Fruit fly (Drosophila melanogaster) whole organism, wandering third instar larva: ENCODE results near the gene CG9628.

Experiments used
- Dif ChIP-seq: fragments of 200-275, 200-300 bp; sonication (Bioruptor generic); optimal IDR thresholded peaks from 2 replicates; lab custom pipeline; 2018; ENCODE audit warnings: missing biosample characterization, missing genetic modification characterization; ENCODE audit not compliant: partially characterized antibody
- Hnf4 ChIP-seq: fragments of 200-800 bp; sonication (Bioruptor generic); optimal IDR thresholded peaks from 2 replicates; lab custom pipeline; 2016; ENCODE audit warnings: missing biosample characterization, mild to moderate bottlenecking, missing genetic modification characterization
- Mio ChIP-seq: sonication (Bioruptor generic); optimal IDR thresholded peaks from 2 replicates; lab custom pipeline; 2016; ENCODE audit warnings: missing biosample characterization, missing genetic modification characterization
- Rel ChIP-seq, 2 experiments: fragments of 200-800 bp; sonication (Bioruptor generic) in 1 of 2; optimal IDR thresholded peaks; 2 replicates in 1 of 2; 3 replicates in 1 of 2; lab custom pipeline; 2016 to 2019; ENCODE audit warnings: mild to moderate bottlenecking in 2 of 2, missing biosample characterization in 2 of 2, missing genetic modification characterization in 2 of 2, moderate library complexity in 1 of 2
- Sp1 ChIP-seq: fragments of 200-800 bp; sonication (Bioruptor generic); optimal IDR thresholded peaks from 3 replicates; lab custom pipeline; 2019; ENCODE audit warnings: missing biosample characterization, mild to moderate bottlenecking, missing genetic modification characterization, moderate library complexity
- br ChIP-seq: fragments of 200-800 bp; sonication (Bioruptor generic); optimal IDR thresholded peaks from 2 replicates; lab custom pipeline; 2016; ENCODE audit warnings: missing biosample characterization, missing genetic modification characterization
- foxo ChIP-seq, 2 experiments: fragments of 200-800 bp; sonication (Bioruptor generic); optimal IDR thresholded peaks; 2 replicates in 1 of 2; 3 replicates in 1 of 2; lab custom pipeline; 2016 to 2017; ENCODE audit warnings: missing biosample characterization in 2 of 2, missing genetic modification characterization in 2 of 2
- fru ChIP-seq: fragments of 200-800 bp; sonication (Bioruptor generic); optimal IDR thresholded peaks from 3 replicates; lab custom pipeline; 2016; ENCODE audit warnings: missing biosample characterization, mild to moderate bottlenecking, missing genetic modification characterization
- h ChIP-seq: fragments of 200-800 bp; sonication (Bioruptor generic); optimal IDR thresholded peaks from 3 replicates; lab custom pipeline; 2016; ENCODE audit warnings: missing biosample characterization, mild to moderate bottlenecking, missing genetic modification characterization
- lola ChIP-seq: fragments of >200 bp; optimal IDR thresholded peaks from 2 replicates; lab custom pipeline; 2017; ENCODE audit warnings: missing biosample characterization, missing genetic modification characterization
- psq ChIP-seq: fragments of 200-800 bp; sonication (Bioruptor generic); optimal IDR thresholded peaks from 3 replicates; lab custom pipeline; 2017; ENCODE audit warnings: missing biosample characterization, mild to moderate bottlenecking, missing genetic modification characterization, moderate library complexity
- sv ChIP-seq: fragments of 200-800 bp; sonication (Bioruptor generic); optimal IDR thresholded peaks from 3 replicates; lab custom pipeline; 2016; ENCODE audit warnings: missing biosample characterization, missing genetic modification characterization
- usp ChIP-seq: fragments of >200 bp; optimal IDR thresholded peaks from 2 replicates; lab custom pipeline; 2017; ENCODE audit warnings: missing biosample characterization, missing genetic modification characterization
- woc ChIP-seq: sonication (Bioruptor generic); optimal IDR thresholded peaks from 2 replicates; lab custom pipeline; 2016; ENCODE audit warnings: missing biosample characterization, mild to moderate bottlenecking, missing genetic modification characterization

dm6 chr3L:14645120-14645519 lies 22.5 kb downstream of the CG9628 start:
- TF ChIP-seq woc (GFP tag; lab: Kevin White, UChicago): no peak
- no peak for TF ChIP-seq psq
- no peak for TF ChIP-seq Rel (GFP tag; optimal IDR thresholded peaks at IDR 0.05; lab: Kevin White, UChicago)
- TF ChIP-seq Rel (tag; optimal IDR thresholded peaks at IDR 0.05; lab: Kevin White, UChicago): no peak
- TF ChIP-seq Hnf4: no peak
- no peak for TF ChIP-seq h (GFP tag; lab: Kevin White, UChicago)
- TF ChIP-seq Dif: no peak
- no peak for TF ChIP-seq fru (GFP tag; lab: Kevin White, UChicago)
- no peak for TF ChIP-seq usp
- TF ChIP-seq Mio: no peak
- no peak for TF ChIP-seq br (GFP tag; lab: Kevin White, UChicago)
- no peak for TF ChIP-seq lola (GFP tag; lab: Kevin White, UChicago)
- TF ChIP-seq sv (GFP tag; lab: Kevin White, UChicago): no peak
- TF ChIP-seq Sp1: no peak
- no peak for TF ChIP-seq foxo (GFP tag; optimal IDR thresholded peaks at IDR 0.05; lab: Kevin White, UChicago)
